Worm (Caenorhabditis elegans) whole organism, L2 larva: Measurements from ENCODE around the gene T11F8.5.

Experiments
- alr-1 ChIP-seq: fragments of 150-350 bp; optimal IDR thresholded peaks from 2 replicates; lab custom pipeline; 2014; ENCODE audit warnings: missing biosample characterization, missing genetic modification characterization
- ama-1 ChIP-seq: fragments of 150-350 bp; optimal IDR thresholded peaks from 2 replicates; lab custom pipeline; 2018; ENCODE audit warnings: inconsistent platforms
- ceh-16 ChIP-seq: fragments of 150-350 bp; optimal IDR thresholded peaks from 2 replicates; lab custom pipeline; 2014; ENCODE audit warnings: missing biosample characterization, missing genetic modification characterization
- egl-27 ChIP-seq: sonication (generic microtip); optimal IDR thresholded peaks from 3 replicates; lab custom pipeline; 2017; ENCODE audit warnings: missing biosample characterization, missing genetic modification reagents, missing genetic modification characterization
- nhr-11 ChIP-seq: fragments of 150-350 bp; optimal IDR thresholded peaks from 2 replicates; lab custom pipeline; 2014; ENCODE audit warnings: missing biosample characterization, missing genetic modification characterization
- nhr-23 ChIP-seq: fragments of 150-350 bp; optimal IDR thresholded peaks from 2 replicates; lab custom pipeline; 2014; ENCODE audit warnings: missing biosample characterization, missing genetic modification reagents, missing genetic modification characterization
- nhr-25 ChIP-seq: fragments of 150-350 bp; sonication (generic microtip); optimal IDR thresholded peaks from 3 replicates; lab custom pipeline; 2014; ENCODE audit warnings: missing biosample characterization, missing genetic modification characterization
- ztf-11 ChIP-seq: sonication (generic microtip); optimal IDR thresholded peaks from 2 replicates; lab custom pipeline; 2017; ENCODE audit warnings: missing biosample characterization, missing genetic modification characterization

DNA sequence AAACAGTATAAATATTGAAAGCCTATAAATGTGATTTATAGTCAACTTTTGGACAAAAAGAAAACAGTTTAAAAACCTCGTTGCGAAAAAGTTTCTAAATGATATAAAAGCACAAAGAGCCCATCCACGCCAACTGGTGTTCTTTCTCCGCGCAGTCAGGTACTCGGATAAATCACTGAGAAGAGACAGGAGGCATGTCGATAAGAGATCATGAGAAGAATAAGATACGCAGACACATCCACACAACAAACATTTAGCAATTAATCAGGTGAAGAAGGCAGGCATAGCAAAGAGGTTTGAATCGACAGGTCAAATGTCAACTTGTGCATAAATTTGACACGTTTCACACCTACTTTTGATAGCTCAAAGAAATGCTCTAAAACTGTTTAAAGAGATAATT, 24.9 kb downstream of the T11F8.5 start:
- TF ChIP-seq alr-1 (tag; lab: Kevin White, UChicago): no peak
- TF ChIP-seq ama-1 (lab: Kevin White, UChicago): no peak
- TF ChIP-seq nhr-25 (tag; lab: Kevin White, UChicago): no peak
- no peak for TF ChIP-seq nhr-11 (tag; lab: Kevin White, UChicago)
- TF ChIP-seq ceh-16 (tag; lab: Kevin White, UChicago): no peak
- no peak for TF ChIP-seq egl-27
- no peak for TF ChIP-seq nhr-23 (tag; lab: Kevin White, UChicago)
- TF ChIP-seq ztf-11 (tag; lab: Kevin White, UChicago): no peak
